Worm (Caenorhabditis elegans) whole organism, L1 larva: ENCODE measurements around the gene F13C5.1.

Experiments used
- C34B4.2 ChIP-seq: sonication (generic microtip); optimal IDR thresholded peaks from 2 replicates; lab custom pipeline; 2017; ENCODE audit warnings: mild to moderate bottlenecking, missing genetic modification characterization, missing compliant biosample characterization
- blmp-1 ChIP-seq: fragments of 150-350 bp; optimal IDR thresholded peaks from 2 replicates; lab custom pipeline; 2014; ENCODE audit warnings: missing biosample characterization, missing genetic modification characterization
- ceh-63 ChIP-seq: fragments of 200-800 bp; sonication (Bioruptor generic); optimal IDR thresholded peaks from 2 replicates; lab custom pipeline; 2018; ENCODE audit warnings: mild to moderate bottlenecking, missing genetic modification characterization, missing compliant biosample characterization
- ceh-8 ChIP-seq: fragments of 200-800 bp; sonication (Bioruptor generic); optimal IDR thresholded peaks from 2 replicates; lab custom pipeline; 2018; ENCODE audit warnings: mild to moderate bottlenecking, missing genetic modification characterization, moderate library complexity, missing compliant biosample characterization
- ceh-82 ChIP-seq, 3 experiments: fragments of 150-350 bp in 1 of 3; sonication (generic microtip) in 2 of 3; optimal IDR thresholded peaks; 2 replicates each; lab custom pipeline; 2014 to 2017; ENCODE audit warnings: missing biosample characterization in 3 of 3, missing genetic modification characterization in 3 of 3
- ces-1 ChIP-seq: fragments of 150-350 bp; optimal IDR thresholded peaks from 2 replicates; lab custom pipeline; 2014; ENCODE audit warnings: missing biosample characterization, missing genetic modification reagents, missing genetic modification characterization
- dpl-1 ChIP-seq, 3 experiments: fragments of 150-350 bp in 2 of 3; sonication (generic microtip) in 1 of 3; optimal IDR thresholded peaks; 2 replicates each; lab custom pipeline; 2014 to 2017; ENCODE audit warnings: missing biosample characterization in 3 of 3, missing genetic modification characterization in 3 of 3, missing genetic modification reagents in 3 of 3
- egl-13 ChIP-seq: sonication (generic microtip); optimal IDR thresholded peaks from 2 replicates; lab custom pipeline; 2016; ENCODE audit warnings: missing genotype, missing genetic modification reagents, missing genetic modification characterization, missing compliant biosample characterization
- elt-2 ChIP-seq: sonication (generic microtip); optimal IDR thresholded peaks from 2 replicates; lab custom pipeline; 2016; ENCODE audit warnings: missing genetic modification characterization, mild to moderate bottlenecking, inconsistent platforms, missing compliant biosample characterization, missing genetic modification reagents
- fkh-10 ChIP-seq: sonication (generic microtip); optimal IDR thresholded peaks from 2 replicates; lab custom pipeline; 2017; ENCODE audit warnings: missing biosample characterization, missing genetic modification reagents, missing genetic modification characterization
- fkh-8 ChIP-seq: sonication (generic microtip); optimal IDR thresholded peaks from 2 replicates; lab custom pipeline; 2016; ENCODE audit warnings: mild to moderate bottlenecking, missing genetic modification characterization, missing compliant biosample characterization
- irx-1 ChIP-seq: sonication (generic microtip); optimal IDR thresholded peaks from 2 replicates; lab custom pipeline; 2016; ENCODE audit warnings: missing genetic modification characterization, missing compliant biosample characterization
- isw-1 ChIP-seq: fragments of 200-800 bp; sonication (Bioruptor generic); IDR thresholded peaks from 2 replicates; pipeline ENCODE4 v1.3.6; 2022; ENCODE audit warnings: missing genetic modification characterization, missing compliant biosample characterization
- jun-1 ChIP-seq: fragments of 150-350 bp; optimal IDR thresholded peaks from 2 replicates; lab custom pipeline; 2014; ENCODE audit warnings: missing biosample characterization, missing genetic modification reagents, missing genetic modification characterization
- lin-14 ChIP-seq: fragments of 200-800 bp; sonication (Bioruptor generic); optimal IDR thresholded peaks from 2 replicates; lab custom pipeline; 2018; ENCODE audit warnings: mild to moderate bottlenecking, missing genetic modification characterization, moderate library complexity, missing compliant biosample characterization
- lin-35 ChIP-seq, 2 experiments: fragments of 150-350 bp; optimal IDR thresholded peaks; 2 replicates each; lab custom pipeline; 2014; ENCODE audit warnings: missing biosample characterization in 2 of 2, missing genetic modification characterization in 2 of 2, missing genetic modification reagents in 2 of 2
- lir-3 ChIP-seq: sonication (generic microtip); optimal IDR thresholded peaks from 2 replicates; lab custom pipeline; 2016; ENCODE audit warnings: mild to moderate bottlenecking, missing genetic modification characterization, moderate library complexity, missing compliant biosample characterization; ENCODE audit not compliant: poor library complexity
- lsy-2 ChIP-seq, 2 experiments: fragments of 150-350 bp; optimal IDR thresholded peaks; 2 replicates each; lab custom pipeline; 2014; ENCODE audit warnings: missing biosample characterization in 2 of 2, missing genetic modification characterization in 2 of 2
- mab-9 ChIP-seq: fragments of 200-800 bp; sonication (Bioruptor generic); IDR thresholded peaks from 2 replicates; pipeline ENCODE4 v1.3.6; 2022; ENCODE audit warnings: missing genetic modification reagents, missing genetic modification characterization, missing compliant biosample characterization
- mdl-1 ChIP-seq, 2 experiments: fragments of 150-350 bp; optimal IDR thresholded peaks; 2 replicates each; lab custom pipeline; 2014 to 2017; ENCODE audit warnings: missing biosample characterization in 2 of 2, missing genetic modification characterization in 2 of 2, inconsistent platforms in 1 of 2
- mep-1 ChIP-seq: fragments of 150-350 bp; optimal IDR thresholded peaks from 2 replicates; lab custom pipeline; 2014; ENCODE audit warnings: missing biosample characterization, missing genetic modification characterization
- nhr-20 ChIP-seq: sonication (generic microtip); optimal IDR thresholded peaks from 2 replicates; lab custom pipeline; 2016; ENCODE audit warnings: mild to moderate bottlenecking, missing genetic modification characterization, missing compliant biosample characterization
- nhr-28 ChIP-seq: fragments of 150-350 bp; optimal IDR thresholded peaks from 2 replicates; lab custom pipeline; 2014; ENCODE audit warnings: missing biosample characterization, missing genetic modification characterization
- nhr-47 ChIP-seq: sonication (generic microtip); optimal IDR thresholded peaks from 2 replicates; lab custom pipeline; 2016; ENCODE audit warnings: mild to moderate bottlenecking, missing genetic modification characterization, moderate library complexity, missing compliant biosample characterization
- nhr-71 ChIP-seq: sonication (generic microtip); optimal IDR thresholded peaks from 2 replicates; lab custom pipeline; 2016; ENCODE audit warnings: mild to moderate bottlenecking, missing genetic modification characterization, moderate library complexity, missing compliant biosample characterization
- nhr-77 ChIP-seq: fragments of 150-350 bp; optimal IDR thresholded peaks from 2 replicates; lab custom pipeline; 2014; ENCODE audit warnings: missing biosample characterization, missing genetic modification characterization
- nhr-85 ChIP-seq: sonication (generic microtip); peaks from one replicate; lab custom pipeline; 2016; ENCODE audit warnings: missing genetic modification characterization, inconsistent platforms, missing compliant biosample characterization
- pax-3 ChIP-seq: fragments of 200-800 bp; sonication (Bioruptor generic); optimal IDR thresholded peaks from 2 replicates; lab custom pipeline; 2018; ENCODE audit warnings: mild to moderate bottlenecking, missing genetic modification characterization, moderate library complexity, missing compliant biosample characterization
- pqm-1 ChIP-seq: sonication (generic microtip); optimal IDR thresholded peaks from 3 replicates; lab custom pipeline; 2017; ENCODE audit warnings: missing biosample characterization, missing genetic modification characterization
- skn-1 ChIP-seq: fragments of 150-350 bp; optimal IDR thresholded peaks from 2 replicates; lab custom pipeline; 2014; ENCODE audit warnings: missing biosample characterization, missing genetic modification characterization
- snu-23 ChIP-seq: sonication (generic microtip); optimal IDR thresholded peaks from 2 replicates; lab custom pipeline; 2016; ENCODE audit warnings: missing genetic modification characterization, missing compliant biosample characterization
- swsn-7 ChIP-seq: sonication (generic microtip); optimal IDR thresholded peaks from 2 replicates; lab custom pipeline; 2016; ENCODE audit warnings: missing genetic modification characterization, missing compliant biosample characterization
- tbx-2 ChIP-seq: sonication (generic microtip); optimal IDR thresholded peaks from 2 replicates; lab custom pipeline; 2016; ENCODE audit warnings: missing genetic modification characterization, missing compliant biosample characterization
- unc-30 ChIP-seq: sonication (generic microtip); optimal IDR thresholded peaks from 2 replicates; lab custom pipeline; 2017; ENCODE audit warnings: missing biosample characterization, missing genetic modification characterization
- unc-86 ChIP-seq: sonication (generic microtip); optimal IDR thresholded peaks from 2 replicates; lab custom pipeline; 2016; ENCODE audit warnings: missing genetic modification characterization, missing compliant biosample characterization
- xbp-1 ChIP-seq: sonication (generic microtip); optimal IDR thresholded peaks from 2 replicates; lab custom pipeline; 2016; ENCODE audit warnings: missing genetic modification characterization, missing compliant biosample characterization
- ztf-11 ChIP-seq, 2 experiments: sonication (generic microtip); optimal IDR thresholded peaks; 2 replicates each; lab custom pipeline; 2016 to 2017; ENCODE audit warnings: missing genetic modification characterization in 2 of 2, missing biosample characterization in 1 of 2, missing compliant biosample characterization in 1 of 2

F13C5.1 gene

DNA sequence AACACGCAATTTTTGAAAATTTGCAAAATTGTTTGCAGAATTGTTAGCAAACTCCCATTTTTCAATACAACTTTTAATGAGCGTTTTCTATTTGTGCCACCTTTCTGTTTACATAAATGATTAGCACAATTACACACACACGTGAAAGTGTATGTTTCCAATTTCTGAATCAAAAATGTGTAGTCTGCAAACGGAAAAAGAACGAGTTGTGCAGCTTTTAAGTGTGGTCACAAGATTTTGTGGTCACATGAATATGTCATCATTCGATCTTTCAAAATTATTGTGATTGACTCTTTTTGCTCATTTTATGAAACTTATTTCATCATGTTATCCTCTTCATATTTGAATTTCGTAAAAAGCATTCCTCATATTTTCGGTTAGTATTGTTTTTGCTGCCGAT lies 1.3 kb upstream of the F13C5.1 start (continued):
- TF ChIP-seq unc-86 = no peak
- TF ChIP-seq mdl-1 (tag; optimal IDR thresholded peaks at IDR 0.05; lab: Kevin White, UChicago) = peak in 1 of 2 experiments; percentile 27
- TF ChIP-seq elt-2 (tag; lab: Kevin White, UChicago) = peak; percentile 64
- TF ChIP-seq nhr-28 (tag; lab: Kevin White, UChicago) = no peak
- peak; percentile 35 for TF ChIP-seq jun-1 (tag; lab: Kevin White, UChicago)

DNA sequence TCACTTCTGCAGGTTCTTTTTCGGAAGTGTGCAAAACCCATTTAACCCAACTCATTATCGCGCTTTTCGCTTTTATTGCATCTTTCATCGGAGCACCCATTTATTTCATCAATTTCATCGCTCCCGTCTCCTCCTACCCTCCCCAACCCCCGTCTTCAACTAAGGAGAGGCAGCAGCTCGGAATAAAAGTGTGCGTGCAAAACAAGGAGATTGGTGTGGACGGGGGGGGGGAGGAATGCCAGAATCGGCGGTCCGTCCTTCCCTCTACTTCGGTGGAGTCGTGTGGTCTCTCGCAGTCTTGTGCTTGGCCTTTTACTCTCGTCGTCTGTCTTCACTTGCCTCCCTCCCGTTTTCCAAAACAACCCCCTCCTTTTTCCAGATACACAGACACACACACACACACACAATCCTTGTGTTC lies 611 bp upstream of the F13C5.1 start:
- TF ChIP-seq lin-14 (GFP tag; lab: Kevin White, UChicago) (peak; percentile 90), jun-1 (tag; lab: Kevin White, UChicago) (peak; percentile 8), nhr-71 (tag; lab: Kevin White, UChicago) (peak; percentile 60), mab-9 (GFP tag; lab: Robert Waterston, UW) (0 out of 2 replicates have a peak, but pooled peaks have one; percentile 19), swsn-7 (tag; lab: Kevin White, UChicago) (peak; percentile 42), dpl-1 (GFP tag; optimal IDR thresholded peaks at IDR 0.05; lab: Kevin White, UChicago) (peak in 1 of 3 experiments; percentile 12), lin-35 (GFP tag; optimal IDR thresholded peaks at IDR 0.05; lab: Kevin White, UChicago) (peak in 1 of 2 experiments; percentile 58), pax-3 (tag; lab: Kevin White, UChicago) (peak; percentile 25), snu-23 (GFP tag; lab: Kevin White, UChicago) (peak; percentile 11), ztf-11 (tag; optimal IDR thresholded peaks at IDR 0.05; lab: Kevin White, UChicago) (peak in 1 of 2 experiments; percentile 1), nhr-85 (peak; percentile 23), C34B4.2 (tag; lab: Kevin White, UChicago) (no peak), lir-3 (no peak), egl-13 (tag; lab: Kevin White, UChicago) (peak; percentile 27), ces-1 (GFP tag; lab: Kevin White, UChicago) (peak; percentile 29), mep-1 (tag; lab: Kevin White, UChicago) (no peak), nhr-47 (tag; lab: Kevin White, UChicago) (peak; percentile 53), irx-1 (tag; lab: Kevin White, UChicago) (no peak), pqm-1 (tag; lab: Kevin White, UChicago) (no peak), skn-1 (tag; lab: Kevin White, UChicago) (peak; percentile 87), tbx-2 (tag; lab: Kevin White, UChicago) (peak; percentile 51), blmp-1 (tag; lab: Kevin White, UChicago) (no peak), isw-1 (GFP tag; lab: Robert Waterston, UW) (peak; percentile 40), nhr-20 (peak; percentile 1), xbp-1 (tag; lab: Kevin White, UChicago) (no peak), ceh-63 (GFP tag; lab: Kevin White, UChicago) (peak; percentile 47), unc-86 (peak; percentile 48), lsy-2 (tag; optimal IDR thresholded peaks at IDR 0.05; lab: Kevin White, UChicago) (peak; percentile 6 to 32), ceh-82 (tag; optimal IDR thresholded peaks at IDR 0.05; lab: Kevin White, UChicago) (peak in 2 of 3 experiments; percentile 8 to 78), fkh-8 (tag; lab: Kevin White, UChicago) (peak; percentile 84), unc-30 (tag; lab: Kevin White, UChicago) (no peak), fkh-10 (GFP tag; lab: Kevin White, UChicago) (peak; percentile 58)

DNA sequence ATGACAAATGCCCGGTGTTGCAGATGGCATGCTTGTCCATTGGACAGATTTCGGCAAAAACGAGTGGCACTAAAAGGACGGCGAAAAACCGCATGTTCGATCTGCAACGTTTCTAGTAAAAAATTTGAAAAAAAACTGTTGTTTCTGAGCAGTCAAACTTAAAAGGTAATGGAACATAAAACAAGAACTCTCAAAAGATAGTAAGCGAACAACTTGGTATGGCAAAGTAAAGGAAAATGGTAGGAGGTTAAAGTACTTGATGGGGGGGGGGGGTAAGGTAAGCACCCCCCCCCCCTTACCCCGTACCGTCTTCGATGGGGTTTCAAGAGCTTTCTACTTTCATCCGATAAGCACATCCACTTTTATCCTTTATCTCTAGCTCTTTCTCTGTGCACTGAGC lies 6.4 kb downstream of the F13C5.1 start, which contains the start of gene F13C5.5:
Gene F13C5.5 (minus strand): TSS at position 101 of the 400 bp plus-strand sequence.
- no peak for TF ChIP-seq ces-1 (GFP tag; lab: Kevin White, UChicago)
- TF ChIP-seq ceh-8 (GFP tag; lab: Kevin White, UChicago) = no peak
- TF ChIP-seq nhr-77 (tag; lab: Kevin White, UChicago) = peak; percentile 1
